Worm (Caenorhabditis elegans): ENCODE data around the gene H01M10.2.

ce11 chrX:2559399-2559798 is 26.2 kb downstream of the H01M10.2 start:
- TF ChIP-seq ztf-16 (tag; optimal IDR thresholded peaks at IDR 0.05): no peak
- no peak for TF ChIP-seq sox-4 (tag; optimal IDR thresholded peaks at IDR 0.05)
- no peak for TF ChIP-seq elt-2 (tag; optimal IDR thresholded peaks at IDR 0.05)
- no peak for TF ChIP-seq dve-1 (tag; optimal IDR thresholded peaks at IDR 0.05)
- TF ChIP-seq lin-11 (tag; optimal IDR thresholded peaks at IDR 0.05): no peak
- TF ChIP-seq ceh-2 (tag; optimal IDR thresholded peaks at IDR 0.05): no peak
- TF ChIP-seq pat-9 (tag; optimal IDR thresholded peaks at IDR 0.05): no peak
- no peak for TF ChIP-seq ceh-6 (GFP tag; optimal IDR thresholded peaks at IDR 0.05)
- TF ChIP-seq zip-5 (tag; optimal IDR thresholded peaks at IDR 0.05): no peak
- no peak for TF ChIP-seq ama-1 (optimal IDR thresholded peaks at IDR 0.05)
- TF ChIP-seq K02D7.2 (tag; optimal IDR thresholded peaks at IDR 0.05): no peak
- TF ChIP-seq odd-2 (tag; optimal IDR thresholded peaks at IDR 0.05): no peak

Data from whole organism, late embryonic.